Worm (Caenorhabditis elegans) whole organism, late embryonic: ENCODE results near the gene ZK686.6.

Experiments
- Y22D7AL.16 ChIP-seq: sonication (generic microtip); optimal IDR thresholded peaks from 2 replicates; lab custom pipeline; 2016; ENCODE audit warnings: missing genetic modification characterization, missing compliant biosample characterization
- ama-1 ChIP-seq: fragments of 150-350 bp; optimal IDR thresholded peaks from 2 replicates; lab custom pipeline; 2014
- ceh-30 ChIP-seq: fragments of 150-350 bp; optimal IDR thresholded peaks from 2 replicates; lab custom pipeline; 2014; ENCODE audit warnings: missing biosample characterization, missing genetic modification characterization
- dmd-4 ChIP-seq: sonication (generic microtip); optimal IDR thresholded peaks from 2 replicates; lab custom pipeline; 2016; ENCODE audit warnings: borderline replicate concordance, missing genetic modification characterization, missing compliant biosample characterization
- nhr-11 ChIP-seq: fragments of 150-350 bp; optimal IDR thresholded peaks from 2 replicates; lab custom pipeline; 2014; ENCODE audit warnings: missing biosample characterization, missing genetic modification characterization
- pha-4 ChIP-seq: fragments of 150-350 bp; optimal IDR thresholded peaks from 2 replicates; lab custom pipeline; 2018; ENCODE audit warnings: missing biosample characterization, missing genetic modification reagents, missing genetic modification characterization
- pqm-1 ChIP-seq: sonication (generic microtip); optimal IDR thresholded peaks from 2 replicates; lab custom pipeline; 2016; ENCODE audit warnings: missing genetic modification characterization, missing compliant biosample characterization
- tbx-2 ChIP-seq: sonication (generic microtip); optimal IDR thresholded peaks from 2 replicates; lab custom pipeline; 2016; ENCODE audit warnings: missing genetic modification characterization, missing compliant biosample characterization
- unc-3 ChIP-seq, 2 experiments: fragments of 200-800 bp in 1 of 2; sonication (Bioruptor generic) in 1 of 2; sonication (generic microtip) in 1 of 2; conservative IDR thresholded peaks in 1 of 2; optimal IDR thresholded peaks in 1 of 2; 2 replicates each; pipeline versions ENCODE4 v1.3.6 to Lab custom; 2016 to 2022; ENCODE audit warnings: missing compliant biosample characterization in 2 of 2, missing genetic modification characterization in 2 of 2, missing genetic modification reagents in 1 of 2
- unc-55 ChIP-seq: sonication (generic microtip); optimal IDR thresholded peaks from 2 replicates; lab custom pipeline; 2017; ENCODE audit warnings: missing biosample characterization, missing genetic modification reagents, missing genetic modification characterization

DNA sequence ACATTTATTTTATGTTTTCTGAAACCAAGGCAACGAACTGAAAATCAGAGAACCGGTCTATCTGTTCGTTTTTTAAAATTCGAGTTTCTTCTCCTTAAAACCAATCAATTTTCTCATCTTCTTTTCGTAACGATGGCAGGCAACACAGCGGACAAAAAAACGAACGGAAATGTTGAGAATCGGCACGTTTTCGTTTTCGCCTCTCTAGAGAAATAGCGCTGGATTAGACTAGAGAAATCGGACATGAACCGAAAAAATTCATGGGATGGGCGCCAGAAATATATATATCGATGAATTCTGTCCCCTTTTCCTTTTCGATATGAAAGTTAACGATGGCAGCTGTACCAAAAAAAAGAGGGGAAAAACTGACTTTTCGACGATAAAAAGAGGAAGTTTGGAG lies 50.4 kb downstream of the ZK686.6 start:
- TF ChIP-seq tbx-2 (tag; lab: Kevin White, UChicago) (no peak), ceh-30 (tag; lab: Kevin White, UChicago) (no peak), Y22D7AL.16 (no peak), unc-55 (no peak), ama-1 (no peak), pqm-1 (tag; lab: Kevin White, UChicago) (no peak), pha-4 (no peak), dmd-4 (no peak), unc-3 (GFP tag; conservative IDR thresholded peaks at IDR 0.05; lab: Robert Waterston, UW) (no peak), unc-3 (tag; optimal IDR thresholded peaks at IDR 0.05; lab: Kevin White, UChicago) (no peak), nhr-11 (no peak)
